Fruit fly (Drosophila melanogaster): Measurements from ENCODE around the gene bcd.
A peak's percentile ranks its signal among the peaks of the same experiment; 100 is the strongest.

The bcd gene

dm6 chr3R:6723537-6724171 is 35.6 kb downstream of the bcd start (continued):
- TF ChIP-seq CG8924 (tag; optimal IDR thresholded peaks at IDR 0.05) (peak; percentile 52), B-H1 (GFP tag; IDR thresholded peaks at IDR 0.05) (no peak), zfh1 (GFP tag; IDR thresholded peaks at IDR 0.05) (peak; percentile 42; the same call in 1 of the 3 replicates), lola (GFP tag; optimal IDR thresholded peaks at IDR 0.05) (peak in 1 of 3 experiments; percentile 77), CG8388 (GFP tag; optimal IDR thresholded peaks at IDR 0.05) (peak; percentile 42), Abd-B (GFP tag; optimal IDR thresholded peaks at IDR 0.05) (no peak), CG13123 (GFP tag; optimal IDR thresholded peaks at IDR 0.05) (no peak), lmd (GFP tag; IDR thresholded peaks at IDR 0.05) (no peak), sob (GFP tag; IDR thresholded peaks at IDR 0.05) (no peak), CG18011 (GFP tag; optimal IDR thresholded peaks at IDR 0.05) (no peak), CG6689 (GFP tag; IDR thresholded peaks at IDR 0.05) (0 out of 2 replicates have a peak, but pooled peaks have one; percentile 22), CG31388 (GFP tag; optimal IDR thresholded peaks at IDR 0.05) (no peak), ems (GFP tag; optimal IDR thresholded peaks at IDR 0.05) (no peak), sim (GFP tag; IDR thresholded peaks at IDR 0.05) (no peak), schlank (tag; optimal IDR thresholded peaks at IDR 0.05) (no peak), CG13287 (GFP tag; IDR thresholded peaks at IDR 0.05; ENCODE audit: partially characterized antibody) (no peak), Oli (tag; optimal IDR thresholded peaks at IDR 0.05) (peak; percentile 32), CG7745 (tag; optimal IDR thresholded peaks at IDR 0.05) (no peak), pfk (GFP tag; optimal IDR thresholded peaks at IDR 0.05) (no peak), esg (GFP tag; conservative IDR thresholded peaks at IDR 0.05) (no peak), bcd (GFP tag; optimal IDR thresholded peaks at IDR 0.05) (peak; percentile 20), HLH54F (GFP tag; optimal IDR thresholded peaks at IDR 0.05) (no peak), wor (GFP tag; IDR thresholded peaks at IDR 0.05) (no peak), wek (GFP tag; optimal IDR thresholded peaks at IDR 0.05) (no peak), CG9797 (GFP tag; optimal IDR thresholded peaks at IDR 0.05) (no peak), kay (GFP tag; optimal IDR thresholded peaks at IDR 0.05) (no peak), kah (GFP tag; optimal IDR thresholded peaks at IDR 0.05) (no peak), CG8944 (GFP tag; optimal IDR thresholded peaks at IDR 0.05) (no peak), CG32532 (GFP tag; IDR thresholded peaks at IDR 0.05) (no peak), nerfin-2 (GFP tag; IDR thresholded peaks at IDR 0.05; ENCODE audit: partially characterized antibody) (no peak), tx (GFP tag; optimal IDR thresholded peaks at IDR 0.05) (no peak), bsh (GFP tag; optimal IDR thresholded peaks at IDR 0.05) (peak in 1 of 2 experiments; percentile 49), tap (tag; optimal IDR thresholded peaks at IDR 0.05) (no peak), gem (tag; optimal IDR thresholded peaks at IDR 0.05) (peak; percentile 73), CG10462 (GFP tag; optimal IDR thresholded peaks at IDR 0.05) (no peak), pb (GFP tag; optimal IDR thresholded peaks at IDR 0.05) (peak; percentile 30), CG5180 (GFP tag; optimal IDR thresholded peaks at IDR 0.05) (peak; percentile 1), HHEX (GFP tag; optimal IDR thresholded peaks at IDR 0.05) (no peak), fd64A (GFP tag; optimal IDR thresholded peaks at IDR 0.05) (no peak), trh (GFP tag; optimal IDR thresholded peaks at IDR 0.05) (no peak), CG3281 (GFP tag; optimal IDR thresholded peaks at IDR 0.05) (no peak), tio (GFP tag; optimal IDR thresholded peaks at IDR 0.05) (no peak), ro (GFP tag; IDR thresholded peaks at IDR 0.05) (no peak), CG11695 (GFP tag; IDR thresholded peaks at IDR 0.05) (no peak), fd96Cb (tag; optimal IDR thresholded peaks at IDR 0.05) (peak; percentile 59), CG7987 (GFP tag; optimal IDR thresholded peaks at IDR 0.05) (no peak), Bteb2 (GFP tag; optimal IDR thresholded peaks at IDR 0.05) (no peak), CG5245 (GFP tag; optimal IDR thresholded peaks at IDR 0.05) (no peak), CG10959 (GFP tag; IDR thresholded peaks at IDR 0.05) (0 out of 2 replicates have a peak, but pooled peaks have one; percentile 26), sd (tag; optimal IDR thresholded peaks at IDR 0.05) (no peak)

Data from whole organism, embryonic.